Worm (Caenorhabditis elegans): ENCODE measurements around the gene srh-15.

Gene srh-15

ce11 chrV:13367024-13367423 is 46.2 kb downstream of the srh-15 start, which contains the start of gene srx-125:
TSS of gene srx-125 (plus strand) at chrV:13367324.
- TF ChIP-seq R02D3.7 (tag; optimal IDR thresholded peaks at IDR 0.05) (no peak), nhr-12 (tag; optimal IDR thresholded peaks at IDR 0.05) (no peak), sma-9 (GFP tag; optimal IDR thresholded peaks at IDR 0.05) (no peak), sma-9 (tag; optimal IDR thresholded peaks at IDR 0.05) (no peak), lin-13 (GFP tag; optimal IDR thresholded peaks at IDR 0.05) (no peak), elt-1 (tag; optimal IDR thresholded peaks at IDR 0.05) (no peak), ZK546.5 (tag; optimal IDR thresholded peaks at IDR 0.05) (no peak), ztf-11 (tag; optimal IDR thresholded peaks at IDR 0.05) (no peak), egl-27 (tag; optimal IDR thresholded peaks at IDR 0.05) (no peak), unc-62 (GFP tag; optimal IDR thresholded peaks at IDR 0.05) (no peak), gmeb-1 (tag; optimal IDR thresholded peaks at IDR 0.05) (no peak), unc-55 (GFP tag; optimal IDR thresholded peaks at IDR 0.05) (no peak), ceh-82 (tag; optimal IDR thresholded peaks at IDR 0.05) (no peak), lsy-2 (tag; optimal IDR thresholded peaks at IDR 0.05) (no peak), skn-1 (tag; optimal IDR thresholded peaks at IDR 0.05) (no peak), C34F6.9 (tag; optimal IDR thresholded peaks at IDR 0.05) (no peak), snpc-4 (tag; optimal IDR thresholded peaks at IDR 0.05) (no peak), ztf-1 (GFP tag; conservative IDR thresholded peaks at IDR 0.05) (no peak), peb-1 (tag; optimal IDR thresholded peaks at IDR 0.05) (no peak), zag-1 (tag; optimal IDR thresholded peaks at IDR 0.05) (no peak), nhr-23 (tag; optimal IDR thresholded peaks at IDR 0.05) (no peak)

- no peak for TF ChIP-seq peb-1 (tag; optimal IDR thresholded peaks at IDR 0.05)
- peak; percentile 39 for TF ChIP-seq crh-2 (tag; optimal IDR thresholded peaks at IDR 0.05)
- peak; percentile 15 for TF ChIP-seq sma-9 (GFP tag; optimal IDR thresholded peaks at IDR 0.05)
- TF ChIP-seq sma-9 (tag; optimal IDR thresholded peaks at IDR 0.05): no peak
- no peak for TF ChIP-seq egl-27 (tag; optimal IDR thresholded peaks at IDR 0.05)
- no peak for TF ChIP-seq Y55F3AM.14 (GFP tag; optimal IDR thresholded peaks at IDR 0.05)
- peak; percentile 45 for TF ChIP-seq sma-3 (GFP tag; optimal IDR thresholded peaks at IDR 0.05)
- TF ChIP-seq F13H6.1 (tag; optimal IDR thresholded peaks at IDR 0.05): peak; percentile 1
- peak; percentile 31 for TF ChIP-seq nhr-21 (tag; optimal IDR thresholded peaks at IDR 0.05)
- peak; percentile 32 for TF ChIP-seq gmeb-1 (tag; optimal IDR thresholded peaks at IDR 0.05)
- peak; percentile 63 for TF ChIP-seq fos-1 (tag; optimal IDR thresholded peaks at IDR 0.05)
- TF ChIP-seq snpc-4 (tag; optimal IDR thresholded peaks at IDR 0.05): no peak
Measured at ce11 chrV:13369663-13370062, 48.9 kb downstream of the srh-15 start.

- TF ChIP-seq alr-1 (tag; optimal IDR thresholded peaks at IDR 0.05): no peak
Measured at ce11 chrV:13370265-13370664, 49.5 kb downstream of the srh-15 start.

- TF ChIP-seq fos-1 (tag; optimal IDR thresholded peaks at IDR 0.05): peak; percentile 74
- no peak for TF ChIP-seq nhr-11 (tag; optimal IDR thresholded peaks at IDR 0.05)
- TF ChIP-seq F13H6.1 (tag; optimal IDR thresholded peaks at IDR 0.05): peak; percentile 83
- TF ChIP-seq nhr-237 (tag; optimal IDR thresholded peaks at IDR 0.05): no peak
- peak; percentile 63 for TF ChIP-seq gmeb-1 (tag; optimal IDR thresholded peaks at IDR 0.05)
- TF ChIP-seq ceh-16 (tag; optimal IDR thresholded peaks at IDR 0.05): peak; percentile 92
- peak in 1 of 2 experiments; percentile 48 for TF ChIP-seq mdl-1 (tag; optimal IDR thresholded peaks at IDR 0.05)
- no peak for TF ChIP-seq alr-1 (tag; optimal IDR thresholded peaks at IDR 0.05)
- TF ChIP-seq nhr-21 (tag; optimal IDR thresholded peaks at IDR 0.05): peak; percentile 89
- no peak for TF ChIP-seq ztf-11 (tag; optimal IDR thresholded peaks at IDR 0.05)
- TF ChIP-seq ztf-4 (tag; optimal IDR thresholded peaks at IDR 0.05): peak; percentile 58
- TF ChIP-seq nhr-129 (tag; optimal IDR thresholded peaks at IDR 0.05): peak; percentile 87
- no peak for TF ChIP-seq zag-1 (tag; optimal IDR thresholded peaks at IDR 0.05)
- TF ChIP-seq lin-13 (GFP tag; optimal IDR thresholded peaks at IDR 0.05): peak; percentile 64
- TF ChIP-seq blmp-1 (tag; optimal IDR thresholded peaks at IDR 0.05; ENCODE audit: insufficient read depth): peak; percentile 76
- TF ChIP-seq egl-27 (tag; optimal IDR thresholded peaks at IDR 0.05): peak; percentile 79
- TF ChIP-seq nhr-25 (tag; optimal IDR thresholded peaks at IDR 0.05): peak; percentile 99
- no peak for TF ChIP-seq mab-5 (tag; optimal IDR thresholded peaks at IDR 0.05)
- TF ChIP-seq sma-9 (GFP tag; optimal IDR thresholded peaks at IDR 0.05): peak; percentile 77
- TF ChIP-seq sma-9 (tag; optimal IDR thresholded peaks at IDR 0.05): no peak
- no peak for TF ChIP-seq unc-62 (GFP tag; optimal IDR thresholded peaks at IDR 0.05)
- TF ChIP-seq nhr-12 (tag; optimal IDR thresholded peaks at IDR 0.05): no peak
- peak; percentile 76 for TF ChIP-seq crh-2 (tag; optimal IDR thresholded peaks at IDR 0.05)
- TF ChIP-seq C34F6.9 (tag; optimal IDR thresholded peaks at IDR 0.05): peak; percentile 35
- peak; percentile 81 for TF ChIP-seq sma-3 (GFP tag; optimal IDR thresholded peaks at IDR 0.05)
- TF ChIP-seq elt-1 (tag; optimal IDR thresholded peaks at IDR 0.05): no peak
- peak in 1 of 2 experiments; percentile 58 for TF ChIP-seq lsy-2 (tag; optimal IDR thresholded peaks at IDR 0.05)
- no peak for TF ChIP-seq lin-11 (tag; optimal IDR thresholded peaks at IDR 0.05)
- no peak for TF ChIP-seq nhr-23 (tag; optimal IDR thresholded peaks at IDR 0.05)
- peak; percentile 77 for TF ChIP-seq sem-4 (tag; optimal IDR thresholded peaks at IDR 0.05)
Measured at ce11 chrV:13371336-13371735, 50.6 kb downstream of the srh-15 start.

Measured in whole organism, L2 larva.